Fruit fly (Drosophila melanogaster) whole organism: ENCODE results near the gene CG9072.

Experiments used
- EcR ChIP-seq, 2 experiments: fragments of >200 bp; optimal IDR thresholded peaks; 2 replicates each; lab custom pipeline; 2017; ENCODE audit warnings: missing biosample characterization in 2 of 2, missing genetic modification characterization in 2 of 2, missing genetic modification reagents in 2 of 2
- psq ChIP-seq: fragments of >200 bp; optimal IDR thresholded peaks from 2 replicates; lab custom pipeline; 2017

dm6 chrX:15123418-15123994 is 27.7 kb upstream of the CG9072 start:
- no peak for TF ChIP-seq psq (lab: Kevin White, UChicago)
- TF ChIP-seq EcR (GFP tag; optimal IDR thresholded peaks at IDR 0.05; lab: Kevin White, UChicago): no peak
